Fruit fly (Drosophila melanogaster) whole organism, embryonic: Measurements from ENCODE around the gene Hmt4-20.
A peak's percentile ranks its signal among the peaks of the same experiment; 100 is the strongest.

Source experiments
- Atf3 ChIP-seq: fragments of 200-800 bp; sonication (Bioruptor generic); optimal IDR thresholded peaks from 3 replicates; lab custom pipeline; 2016; ENCODE audit warnings: missing biosample characterization, missing genetic modification characterization
- B-H1 ChIP-seq: fragments of 200-800 bp; sonication (Bioruptor generic); IDR thresholded peaks from 3 replicates; pipeline ENCODE4 v1.3.6; 2022; ENCODE audit warnings: missing biosample characterization, missing genetic modification characterization
- CG10209 ChIP-seq: fragments of 200-800 bp; sonication (Bioruptor generic); optimal IDR thresholded peaks from 3 replicates; lab custom pipeline; 2017; ENCODE audit warnings: missing biosample characterization, mild to moderate bottlenecking, missing genetic modification characterization, missing genetic modification reagents
- CG10267 ChIP-seq: fragments of 200-800 bp; sonication (Bioruptor generic); optimal IDR thresholded peaks from 2 replicates; lab custom pipeline; 2018; ENCODE audit warnings: missing biosample characterization, mild to moderate bottlenecking, missing genetic modification characterization, moderate library complexity
- CG10543 ChIP-seq: fragments of 200-800 bp; sonication (Bioruptor generic); optimal IDR thresholded peaks from 3 replicates; lab custom pipeline; 2017; ENCODE audit warnings: missing biosample characterization, mild to moderate bottlenecking, missing genetic modification characterization, moderate library complexity
- CG11504 ChIP-seq: fragments of 200-800 bp; sonication (Bioruptor generic); optimal IDR thresholded peaks from 3 replicates; lab custom pipeline; 2019; ENCODE audit warnings: missing biosample characterization, mild to moderate bottlenecking, missing genetic modification characterization, moderate library complexity
- CG14710 ChIP-seq: fragments of 200-800 bp; sonication (Bioruptor generic); optimal IDR thresholded peaks from 3 replicates; lab custom pipeline; 2019; ENCODE audit warnings: missing biosample characterization, mild to moderate bottlenecking, missing genetic modification characterization, moderate library complexity
- CG15269 ChIP-seq: fragments of 200-800 bp; sonication (Bioruptor generic); optimal IDR thresholded peaks from 2 replicates; lab custom pipeline; 2018; ENCODE audit warnings: missing biosample characterization, mild to moderate bottlenecking, missing genetic modification characterization, moderate library complexity
- CG16815 ChIP-seq: fragments of 200-800 bp; sonication (Bioruptor generic); optimal IDR thresholded peaks from 3 replicates; lab custom pipeline; 2017; ENCODE audit warnings: missing biosample characterization, mild to moderate bottlenecking, missing genetic modification characterization
- CG17612 ChIP-seq: fragments of 200-800 bp; sonication (Bioruptor generic); IDR thresholded peaks from 2 replicates; pipeline ENCODE4 v1.3.6; 2022; ENCODE audit warnings: missing biosample characterization, missing genetic modification characterization
- CG34224 ChIP-seq: fragments of 200-800 bp; sonication (Bioruptor generic); IDR thresholded peaks from 3 replicates; pipeline ENCODE4 v1.3.6; 2022; ENCODE audit warnings: missing biosample characterization, missing genetic modification characterization; ENCODE audit not compliant: partially characterized antibody
- CG3995 ChIP-seq: fragments of 200-800 bp; sonication (Bioruptor generic); optimal IDR thresholded peaks from 3 replicates; lab custom pipeline; 2016; ENCODE audit warnings: missing biosample characterization, missing genetic modification characterization
- CG6272 ChIP-seq: fragments of 200-800 bp; sonication (Bioruptor generic); IDR thresholded peaks from 2 replicates; pipeline ENCODE4 v1.3.6; 2022; ENCODE audit warnings: missing biosample characterization, missing genetic modification characterization
- CG6765 ChIP-seq: fragments of 200-800 bp; sonication (Bioruptor generic); optimal IDR thresholded peaks from 3 replicates; lab custom pipeline; 2017; ENCODE audit warnings: missing biosample characterization, mild to moderate bottlenecking, missing genetic modification characterization
- CG8281 ChIP-seq: fragments of 200-800 bp; sonication (Bioruptor generic); optimal IDR thresholded peaks from 2 replicates; lab custom pipeline; 2018; ENCODE audit warnings: missing biosample characterization, mild to moderate bottlenecking, missing genetic modification characterization, moderate library complexity
- CG8290 ChIP-seq, 3 experiments: fragments of 200-800 bp; sonication (Bioruptor generic); optimal IDR thresholded peaks; 2 replicates each; lab custom pipeline; 2016 to 2019; ENCODE audit warnings: missing biosample characterization in 3 of 3, missing genetic modification characterization in 3 of 3, mild to moderate bottlenecking in 2 of 3, moderate library complexity in 1 of 3
- CG9817 ChIP-seq: fragments of 200-800 bp; sonication (Bioruptor generic); optimal IDR thresholded peaks from 2 replicates; lab custom pipeline; 2018; ENCODE audit warnings: missing biosample characterization, mild to moderate bottlenecking, missing genetic modification characterization, moderate library complexity
- D19A ChIP-seq: fragments of 200-800 bp; optimal IDR thresholded peaks from 3 replicates; lab custom pipeline; 2019; ENCODE audit warnings: missing biosample characterization, mild to moderate bottlenecking, missing genetic modification characterization, moderate library complexity
- Dip3 ChIP-seq: fragments of 200-800 bp; sonication (Bioruptor generic); optimal IDR thresholded peaks from 3 replicates; lab custom pipeline; 2016; ENCODE audit warnings: missing biosample characterization, missing genetic modification characterization
- Eip74EF ChIP-seq, 2 experiments: fragments of 200-800 bp in 1 of 2; fragments of >200 bp in 1 of 2; sonication (Bioruptor generic) in 1 of 2; optimal IDR thresholded peaks; 2 replicates each; lab custom pipeline; 2017 to 2019; ENCODE audit warnings: missing biosample characterization in 2 of 2, missing genetic modification characterization in 2 of 2, mild to moderate bottlenecking in 1 of 2, moderate library complexity in 1 of 2
- Gsc ChIP-seq: fragments of 200-800 bp; sonication (Bioruptor generic); IDR thresholded peaks from 2 replicates; pipeline ENCODE4 v1.3.6; 2022; ENCODE audit warnings: missing biosample characterization, missing genetic modification characterization
- Opbp ChIP-seq: fragments of 200-800 bp; sonication (Bioruptor generic); IDR thresholded peaks from 3 replicates; pipeline ENCODE4 v1.3.6; 2022; ENCODE audit warnings: missing biosample characterization, missing genetic modification characterization; ENCODE audit not compliant: partially characterized antibody
- Sin3A ChIP-seq: fragments of >200 bp; optimal IDR thresholded peaks from 2 replicates; lab custom pipeline; 2018
- Ssrp ChIP-seq: fragments of 200-800 bp; sonication (Bioruptor generic); optimal IDR thresholded peaks from 2 replicates; lab custom pipeline; 2018; ENCODE audit warnings: missing biosample characterization, mild to moderate bottlenecking, missing genetic modification characterization, moderate library complexity
- Vsx1 ChIP-seq: fragments of 200-800 bp; sonication (Bioruptor generic); optimal IDR thresholded peaks from 2 replicates; lab custom pipeline; 2017; ENCODE audit warnings: missing biosample characterization, mild to moderate bottlenecking, missing genetic modification characterization, missing genetic modification reagents
- ap ChIP-seq: fragments of 200-800 bp; sonication (Bioruptor generic); IDR thresholded peaks from 2 replicates; pipeline ENCODE4 v1.3.6; 2022; ENCODE audit warnings: missing biosample characterization, missing genetic modification characterization
- crc ChIP-seq: fragments of 200-800 bp; sonication (Bioruptor generic); optimal IDR thresholded peaks from 2 replicates; lab custom pipeline; 2016; ENCODE audit warnings: missing biosample characterization, missing genetic modification characterization
- croc ChIP-seq: fragments of 200-800 bp; sonication (Bioruptor generic); conservative IDR thresholded peaks from 3 replicates; pipeline ENCODE4 v1.3.6; 2022; ENCODE audit warnings: missing biosample characterization, missing genetic modification characterization
- crol ChIP-seq: fragments of 200-800 bp; sonication (Bioruptor generic); IDR thresholded peaks from 2 replicates; pipeline ENCODE4 v1.3.6; 2022; ENCODE audit warnings: missing biosample characterization, missing genetic modification characterization
- dati ChIP-seq: fragments of 200-800 bp; sonication (Bioruptor generic); IDR thresholded peaks from 2 replicates; pipeline ENCODE4 v1.3.6; 2022; ENCODE audit warnings: missing biosample characterization, missing genetic modification characterization
- dysf ChIP-seq: fragments of 200-800 bp; sonication (Bioruptor generic); IDR thresholded peaks from 3 replicates; pipeline ENCODE4 v1.3.6; 2022; ENCODE audit warnings: missing biosample characterization, missing genetic modification characterization
- eyg ChIP-seq: fragments of 200-800 bp; sonication (Bioruptor generic); optimal IDR thresholded peaks from 3 replicates; lab custom pipeline; 2016; ENCODE audit warnings: missing biosample characterization, missing genetic modification characterization
- fd3F ChIP-seq: fragments of 200-800 bp; sonication (Bioruptor generic); optimal IDR thresholded peaks from 2 replicates; lab custom pipeline; 2018; ENCODE audit warnings: missing biosample characterization, mild to moderate bottlenecking, missing genetic modification characterization, moderate library complexity
- gfzf ChIP-seq: fragments of 200-800 bp; sonication (Bioruptor generic); optimal IDR thresholded peaks from 2 replicates; lab custom pipeline; 2016; ENCODE audit warnings: missing biosample characterization, mild to moderate bottlenecking, missing genetic modification characterization, moderate library complexity
- gsb-n ChIP-seq: fragments of 200-800 bp; sonication (Bioruptor generic); optimal IDR thresholded peaks from 3 replicates; lab custom pipeline; 2018; ENCODE audit warnings: missing biosample characterization, mild to moderate bottlenecking, missing genetic modification characterization
- ham ChIP-seq: fragments of 200-800 bp; sonication (Bioruptor generic); IDR thresholded peaks from 2 replicates; pipeline ENCODE4 v1.3.6; 2022; ENCODE audit warnings: missing biosample characterization, missing genetic modification characterization
- inv ChIP-seq: fragments of 200-800 bp; sonication (Bioruptor generic); IDR thresholded peaks from 2 replicates; pipeline ENCODE4 v1.3.6; 2022; ENCODE audit warnings: missing biosample characterization, missing genetic modification characterization; ENCODE audit not compliant: partially characterized antibody
- knrl ChIP-seq: fragments of 200-800 bp; sonication (Bioruptor generic); IDR thresholded peaks from 3 replicates; pipeline ENCODE4 v1.3.6; 2022; ENCODE audit warnings: missing biosample characterization, missing genetic modification characterization; ENCODE audit not compliant: partially characterized antibody
- maf-S ChIP-seq: fragments of 200-800 bp; sonication (Bioruptor generic); optimal IDR thresholded peaks from 2 replicates; lab custom pipeline; 2016; ENCODE audit warnings: missing biosample characterization, missing genetic modification characterization
- nmo ChIP-seq: fragments of 200-800 bp; sonication (Bioruptor generic); optimal IDR thresholded peaks from 2 replicates; lab custom pipeline; 2018; ENCODE audit warnings: missing biosample characterization, mild to moderate bottlenecking, missing genetic modification characterization, moderate library complexity
- pan ChIP-seq, 4 experiments: fragments of >200 bp in 3 of 4; fragments of 200-800 bp in 1 of 4; sonication (Bioruptor generic) in 1 of 4; optimal IDR thresholded peaks in 3 of 4; IDR thresholded peaks in 1 of 4; 2 replicates each; pipeline versions ENCODE4 v1.3.6 to Lab custom; 2017 to 2022; ENCODE audit warnings: missing biosample characterization in 2 of 4, missing genetic modification characterization in 2 of 4, mixed read lengths in 1 of 4
- peb ChIP-seq: fragments of 200-800 bp; sonication (Bioruptor generic); IDR thresholded peaks from 2 replicates; pipeline ENCODE4 v1.3.6; 2022; ENCODE audit warnings: missing biosample characterization, missing genetic modification characterization
- psq ChIP-seq: fragments of 200-800 bp; sonication (Bioruptor generic); optimal IDR thresholded peaks from 2 replicates; lab custom pipeline; 2017; ENCODE audit warnings: missing biosample characterization, missing genetic modification characterization
- sens-2 ChIP-seq: fragments of 200-800 bp; sonication (Bioruptor generic); IDR thresholded peaks from 2 replicates; pipeline ENCODE4 v1.3.6; 2022; ENCODE audit warnings: missing biosample characterization, missing genetic modification characterization
- sob ChIP-seq: fragments of 200-800 bp; sonication (Bioruptor generic); IDR thresholded peaks from 2 replicates; pipeline ENCODE4 v1.3.6; 2022; ENCODE audit warnings: missing biosample characterization, missing genetic modification characterization
- ssp ChIP-seq: fragments of 200-800 bp; sonication (Bioruptor generic); IDR thresholded peaks from 2 replicates; pipeline ENCODE4 v1.3.6; 2022; ENCODE audit warnings: missing biosample characterization, missing genetic modification characterization
- ttk ChIP-seq: fragments of 200-800 bp; sonication (Bioruptor generic); IDR thresholded peaks from 2 replicates; pipeline ENCODE4 v2.1.2; 2022; ENCODE audit warnings: missing biosample characterization, missing genetic modification characterization
- wor ChIP-seq: fragments of 200-800 bp; sonication (Bioruptor generic); IDR thresholded peaks from 2 replicates; pipeline ENCODE4 v1.3.6; 2022; ENCODE audit warnings: missing biosample characterization, missing genetic modification characterization
- yki ChIP-seq: fragments of >200 bp; optimal IDR thresholded peaks from 3 replicates; lab custom pipeline; 2018
- zfh2 ChIP-seq: fragments of 200-800 bp; sonication (Bioruptor generic); optimal IDR thresholded peaks from 2 replicates; lab custom pipeline; 2016; ENCODE audit warnings: missing biosample characterization, missing genetic modification characterization

Hmt4-20 gene

DNA sequence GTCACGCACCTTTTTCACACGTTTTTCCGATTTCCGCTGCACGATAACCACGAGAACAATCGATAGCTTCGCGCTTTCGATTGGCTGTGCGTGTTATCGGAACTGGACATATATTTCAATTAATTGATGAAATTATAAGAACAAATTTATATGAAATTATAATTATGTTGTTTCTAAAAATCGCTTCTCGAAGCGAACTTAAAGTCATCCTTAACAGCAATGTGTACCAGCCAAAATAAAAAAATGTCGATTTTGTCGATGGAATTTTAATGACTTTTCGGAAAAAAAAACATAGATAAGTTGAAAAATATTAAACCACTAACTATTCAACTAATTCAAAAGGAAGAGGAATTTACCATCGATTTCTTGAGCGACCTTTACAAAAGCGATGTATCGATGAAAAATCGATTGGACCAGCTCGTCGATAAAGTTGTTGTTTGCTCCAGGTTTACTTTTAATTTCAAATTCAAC, 30.6 kb downstream of the Hmt4-20 start, which contains the start of the genes CG13364 and Hinfp (continued):
- TF ChIP-seq CG15269 (no peak), CG14710 (tag; lab: Kevin White, UChicago) (peak; percentile 50), Vsx1 (GFP tag; lab: Kevin White, UChicago) (no peak), yki (no peak), CG8281 (tag; lab: Kevin White, UChicago) (no peak), CG9817 (tag; lab: Kevin White, UChicago) (no peak), croc (no peak), CG10267 (tag; lab: Kevin White, UChicago) (peak; percentile 34), wor (GFP tag; lab: Robert Waterston, UW) (no peak), fd3F (GFP tag; lab: Kevin White, UChicago) (no peak), zfh2 (GFP tag; lab: Kevin White, UChicago) (no peak), sens-2 (GFP tag; lab: Robert Waterston, UW) (no peak), Ssrp (tag; lab: Kevin White, UChicago) (no peak), CG16815 (no peak), inv (peak; percentile 61), crc (no peak), Dip3 (no peak), Eip74EF (GFP tag; optimal IDR thresholded peaks at IDR 0.05; lab: Kevin White, UChicago) (no peak), CG6272 (GFP tag; lab: Robert Waterston, UW) (no peak), ham (GFP tag; lab: Robert Waterston, UW) (no peak), Gsc (GFP tag; lab: Robert Waterston, UW) (no peak), eyg (GFP tag; lab: Kevin White, UChicago) (no peak), sob (GFP tag; lab: Robert Waterston, UW) (no peak), CG11504 (tag; lab: Kevin White, UChicago) (no peak), CG6765 (GFP tag; lab: Kevin White, UChicago) (no peak), knrl (GFP tag; lab: Robert Waterston, UW) (peak; percentile 49; the same call in 2 of the 3 replicates), CG3995 (peak; percentile 6), CG34224 (peak; percentile 79), dysf (no peak), CG10209 (GFP tag; lab: Kevin White, UChicago) (no peak), psq (no peak), peb (GFP tag; lab: Robert Waterston, UW) (no peak), Opbp (GFP tag; lab: Robert Waterston, UW) (peak; percentile 66; the same call in 2 of the 3 replicates), D19A (tag; lab: Kevin White, UChicago) (no peak), ssp (GFP tag; lab: Robert Waterston, UW) (no peak), gfzf (GFP tag; lab: Kevin White, UChicago) (no peak), CG10543 (no peak), nmo (GFP tag; lab: Kevin White, UChicago) (peak; percentile 33), gsb-n (tag; lab: Kevin White, UChicago) (no peak), CG17612 (no peak), crol (GFP tag; lab: Robert Waterston, UW) (no peak), dati (GFP tag; lab: Robert Waterston, UW) (no peak), CG8290 (GFP tag; optimal IDR thresholded peaks at IDR 0.05; lab: Kevin White, UChicago) (peak; percentile 24), CG8290 (tag; optimal IDR thresholded peaks at IDR 0.05; lab: Kevin White, UChicago) (no peak), ap (GFP tag; lab: Robert Waterston, UW) (no peak), Sin3A (lab: Kevin White, UChicago) (peak; percentile 33), Atf3 (GFP tag; lab: Kevin White, UChicago) (no peak), pan (optimal IDR thresholded peaks at IDR 0.05; lab: Kevin White, UChicago) (no peak), pan (GFP tag; optimal IDR thresholded peaks at IDR 0.05 in 1 of 2, IDR thresholded peaks at IDR 0.05 in 1 of 2) (no peak), ttk (no peak), B-H1 (GFP tag; lab: Robert Waterston, UW) (no peak), maf-S (GFP tag; lab: Kevin White, UChicago) (no peak)
